Fruit fly (Drosophila melanogaster) whole organism, prepupa: ENCODE results near the gene FER.

Experiments used
- CG10631 ChIP-seq: fragments of 200-800 bp; sonication (Bioruptor generic); optimal IDR thresholded peaks from 2 replicates; lab custom pipeline; 2016; ENCODE audit warnings: missing biosample characterization, missing genetic modification characterization
- CG10669 ChIP-seq: fragments of 200-800 bp; sonication (Bioruptor generic); optimal IDR thresholded peaks from 3 replicates; lab custom pipeline; 2018; ENCODE audit warnings: missing biosample characterization, mild to moderate bottlenecking, missing genetic modification characterization, moderate library complexity
- CG11294 ChIP-seq: fragments of 200-800 bp; sonication (Bioruptor generic); IDR thresholded peaks from 2 replicates; pipeline ENCODE4 v1.3.6; 2022; ENCODE audit warnings: missing biosample characterization, missing genetic modification characterization
- CG11762 ChIP-seq: fragments of 200-800 bp; sonication (Bioruptor generic); optimal IDR thresholded peaks from 3 replicates; lab custom pipeline; 2016; ENCODE audit warnings: missing biosample characterization, missing genetic modification characterization; ENCODE audit not compliant: insufficient read depth
- CG11902 ChIP-seq: fragments of 200-800 bp; sonication (Bioruptor generic); optimal IDR thresholded peaks from 3 replicates; lab custom pipeline; 2016; ENCODE audit warnings: missing biosample characterization, missing genetic modification characterization
- CG15336 ChIP-seq: fragments of 200-800 bp; sonication (Bioruptor generic); IDR thresholded peaks from 2 replicates; pipeline ENCODE4 v1.3.6; 2022; ENCODE audit warnings: missing biosample characterization, missing genetic modification characterization
- CG16779 ChIP-seq: fragments of 200-800 bp; sonication (Bioruptor generic); optimal IDR thresholded peaks from 3 replicates; lab custom pipeline; 2017; ENCODE audit warnings: missing biosample characterization, mild to moderate bottlenecking, missing genetic modification characterization
- CG3032 ChIP-seq: fragments of 200-800 bp; optimal IDR thresholded peaks from 2 replicates; lab custom pipeline; 2019; ENCODE audit warnings: missing biosample characterization, mild to moderate bottlenecking, missing genetic modification characterization, moderate library complexity
- CG31627 ChIP-seq: fragments of 200-800 bp; sonication (Bioruptor generic); optimal IDR thresholded peaks from 3 replicates; lab custom pipeline; 2016; ENCODE audit warnings: missing biosample characterization, missing genetic modification characterization
- CG32006 ChIP-seq: fragments of 200-800 bp; sonication (Bioruptor generic); optimal IDR thresholded peaks from 3 replicates; lab custom pipeline; 2017; ENCODE audit warnings: missing biosample characterization, mild to moderate bottlenecking, missing genetic modification characterization
- CG34406 ChIP-seq: fragments of 200-800 bp; sonication (Bioruptor generic); optimal IDR thresholded peaks from 3 replicates; lab custom pipeline; 2016; ENCODE audit warnings: missing biosample characterization, missing genetic modification characterization
- CG3919 ChIP-seq: fragments of 200-800 bp; sonication (Bioruptor generic); optimal IDR thresholded peaks from 3 replicates; lab custom pipeline; 2016; ENCODE audit warnings: missing biosample characterization, missing genetic modification characterization
- CG4318 ChIP-seq: fragments of 200-800 bp; sonication (Bioruptor generic); optimal IDR thresholded peaks from 3 replicates; lab custom pipeline; 2017; ENCODE audit warnings: missing biosample characterization, mild to moderate bottlenecking, missing genetic modification characterization
- CG6163 ChIP-seq: fragments of 200-800 bp; sonication (Bioruptor generic); IDR thresholded peaks from 3 replicates; pipeline ENCODE4 v1.3.6; 2022; ENCODE audit warnings: missing biosample characterization, missing genetic modification characterization
- CG6276 ChIP-seq: fragments of 200-800 bp; sonication (Bioruptor generic); optimal IDR thresholded peaks from 2 replicates; lab custom pipeline; 2017; ENCODE audit warnings: missing biosample characterization, mild to moderate bottlenecking, missing genetic modification characterization
- CG6792 ChIP-seq: fragments of 200-800 bp; sonication (Bioruptor generic); optimal IDR thresholded peaks from 3 replicates; lab custom pipeline; 2016; ENCODE audit warnings: missing biosample characterization, missing genetic modification characterization
- CG6808 ChIP-seq: fragments of 200-800 bp; sonication (Bioruptor generic); optimal IDR thresholded peaks from 3 replicates; lab custom pipeline; 2017; ENCODE audit warnings: missing biosample characterization, missing genetic modification characterization, mild to moderate bottlenecking, moderate library complexity, missing genetic modification reagents
- CG6854 ChIP-seq: fragments of 200-800 bp; sonication (Bioruptor generic); optimal IDR thresholded peaks from 2 replicates; lab custom pipeline; 2017; ENCODE audit warnings: missing biosample characterization, mild to moderate bottlenecking, missing genetic modification characterization
- CG7368 ChIP-seq: fragments of 200-800 bp; sonication (Bioruptor generic); optimal IDR thresholded peaks from 3 replicates; lab custom pipeline; 2016; ENCODE audit warnings: missing biosample characterization, missing genetic modification characterization
- CG8119 ChIP-seq: fragments of 200-800 bp; sonication (Bioruptor generic); IDR thresholded peaks from 3 replicates; pipeline ENCODE4 v1.3.6; 2022; ENCODE audit warnings: missing biosample characterization, missing genetic modification characterization
- CG8319 ChIP-seq: fragments of 200-800 bp; sonication (Bioruptor generic); optimal IDR thresholded peaks from 3 replicates; lab custom pipeline; 2016; ENCODE audit warnings: missing biosample characterization, missing genetic modification characterization
- CG8632 ChIP-seq: fragments of 200-800 bp; sonication (Bioruptor generic); optimal IDR thresholded peaks from 3 replicates; lab custom pipeline; 2016; ENCODE audit warnings: missing biosample characterization, missing genetic modification characterization
- CG9139 ChIP-seq: fragments of 200-800 bp; sonication (Bioruptor generic); optimal IDR thresholded peaks from 3 replicates; lab custom pipeline; 2017; ENCODE audit warnings: missing biosample characterization, mild to moderate bottlenecking, missing genetic modification characterization
- Eip75B ChIP-seq: fragments of 200-800 bp; sonication (Bioruptor generic); optimal IDR thresholded peaks from 3 replicates; lab custom pipeline; 2016; ENCODE audit warnings: missing biosample characterization, missing genetic modification characterization
- Eip78C ChIP-seq: fragments of 200-800 bp; sonication (Bioruptor generic); peaks from one replicate; lab custom pipeline; 2016; ENCODE audit warnings: missing biosample characterization, missing genetic modification characterization
- Ets21C ChIP-seq: fragments of 200-800 bp; sonication (Bioruptor generic); optimal IDR thresholded peaks from 3 replicates; lab custom pipeline; 2016; ENCODE audit warnings: missing biosample characterization, missing genetic modification characterization
- Gug ChIP-seq: fragments of 200-800 bp; sonication (Bioruptor generic); IDR thresholded peaks from 2 replicates; pipeline ENCODE4 v1.3.6; 2022; ENCODE audit warnings: missing biosample characterization, missing genetic modification characterization
- Hr38 ChIP-seq: sonication (Bioruptor generic); optimal IDR thresholded peaks from 2 replicates; lab custom pipeline; 2016; ENCODE audit warnings: missing biosample characterization, missing genetic modification characterization
- Hr39 ChIP-seq: fragments of 200-800 bp; sonication (Bioruptor generic); optimal IDR thresholded peaks from 2 replicates; lab custom pipeline; 2016; ENCODE audit warnings: missing biosample characterization, missing genetic modification characterization
- Hr4 ChIP-seq: fragments of 200-800 bp; sonication (Bioruptor generic); optimal IDR thresholded peaks from 3 replicates; lab custom pipeline; 2016; ENCODE audit warnings: missing biosample characterization, missing genetic modification characterization
- Lpt ChIP-seq: fragments of 200-800 bp; sonication (Bioruptor generic); optimal IDR thresholded peaks from 3 replicates; lab custom pipeline; 2016; ENCODE audit warnings: missing biosample characterization, missing genetic modification characterization
- Met ChIP-seq: fragments of 200-800 bp; sonication (Bioruptor generic); optimal IDR thresholded peaks from 3 replicates; lab custom pipeline; 2016; ENCODE audit warnings: missing biosample characterization, missing genetic modification characterization
- OdsH ChIP-seq: fragments of 200-800 bp; sonication (Bioruptor generic); optimal IDR thresholded peaks from 3 replicates; lab custom pipeline; 2016; ENCODE audit warnings: missing biosample characterization, missing genetic modification characterization
- Smox ChIP-seq: fragments of 200-800 bp; sonication (Bioruptor generic); optimal IDR thresholded peaks from 3 replicates; lab custom pipeline; 2016; ENCODE audit warnings: missing biosample characterization, missing genetic modification characterization
- Sox102F ChIP-seq: fragments of 200-800 bp; sonication (Bioruptor generic); optimal IDR thresholded peaks from 2 replicates; lab custom pipeline; 2016; ENCODE audit warnings: missing biosample characterization, mild to moderate bottlenecking, missing genetic modification characterization
- achi ChIP-seq: fragments of 200-800 bp; sonication (Bioruptor generic); optimal IDR thresholded peaks from 3 replicates; lab custom pipeline; 2016; ENCODE audit warnings: missing biosample characterization, missing genetic modification characterization
- acj6 ChIP-seq: fragments of 200-800 bp; sonication (Bioruptor generic); optimal IDR thresholded peaks from 3 replicates; lab custom pipeline; 2016; ENCODE audit warnings: missing biosample characterization, missing genetic modification characterization
- cyc ChIP-seq: fragments of 200-800 bp; sonication (Bioruptor generic); optimal IDR thresholded peaks from 3 replicates; lab custom pipeline; 2016; ENCODE audit warnings: missing biosample characterization, missing genetic modification characterization
- dsx ChIP-seq: fragments of 200-800 bp; optimal IDR thresholded peaks from 3 replicates; lab custom pipeline; 2019; ENCODE audit warnings: missing biosample characterization, mild to moderate bottlenecking, missing genetic modification characterization, moderate library complexity; ENCODE audit not compliant: poor library complexity, severe bottlenecking
- eg ChIP-seq: fragments of 200-800 bp; sonication (Bioruptor generic); IDR thresholded peaks from 3 replicates; pipeline ENCODE4 v1.3.6; 2022; ENCODE audit warnings: missing biosample characterization, missing genetic modification characterization
- esn ChIP-seq: fragments of 200-800 bp; sonication (Bioruptor generic); optimal IDR thresholded peaks from 2 replicates; lab custom pipeline; 2016; ENCODE audit warnings: missing biosample characterization, mild to moderate bottlenecking, missing genetic modification characterization, moderate library complexity
- fd59A ChIP-seq: fragments of 200-800 bp; sonication (Bioruptor generic); optimal IDR thresholded peaks from 2 replicates; lab custom pipeline; 2017; ENCODE audit warnings: missing biosample characterization, mild to moderate bottlenecking, missing genetic modification characterization, missing genetic modification reagents
- fd85E ChIP-seq: fragments of 200-800 bp; sonication (Bioruptor generic); optimal IDR thresholded peaks from 3 replicates; lab custom pipeline; 2016; ENCODE audit warnings: missing biosample characterization, missing genetic modification characterization
- fkh ChIP-seq: fragments of 200-800 bp; sonication (Bioruptor generic); optimal IDR thresholded peaks from 3 replicates; lab custom pipeline; 2017; ENCODE audit warnings: missing biosample characterization, mild to moderate bottlenecking, missing genetic modification characterization, moderate library complexity
- lz ChIP-seq: fragments of 200-800 bp; sonication (Bioruptor generic); optimal IDR thresholded peaks from 3 replicates; lab custom pipeline; 2016; ENCODE audit warnings: missing biosample characterization, missing genetic modification characterization
- net ChIP-seq: fragments of 200-800 bp; sonication (Bioruptor generic); optimal IDR thresholded peaks from 3 replicates; lab custom pipeline; 2016; ENCODE audit warnings: missing biosample characterization, missing genetic modification characterization
- spab ChIP-seq: fragments of 200-800 bp; sonication (Bioruptor generic); optimal IDR thresholded peaks from 2 replicates; lab custom pipeline; 2017; ENCODE audit warnings: missing biosample characterization, mild to moderate bottlenecking, missing genetic modification characterization, missing genetic modification reagents
- svp ChIP-seq: fragments of 200-800 bp; sonication (Bioruptor generic); peaks from one replicate; lab custom pipeline; 2016; ENCODE audit warnings: missing biosample characterization, missing genetic modification characterization
- topi ChIP-seq: fragments of 200-800 bp; sonication (Bioruptor generic); optimal IDR thresholded peaks from 3 replicates; lab custom pipeline; 2016; ENCODE audit warnings: missing biosample characterization, missing genetic modification characterization
- vri ChIP-seq: fragments of 200-800 bp; sonication (Bioruptor generic); optimal IDR thresholded peaks from 3 replicates; lab custom pipeline; 2016; ENCODE audit warnings: missing biosample characterization, mild to moderate bottlenecking, missing genetic modification characterization

Gene FER

dm6 chr3R:9345904-9346303, 48.4 kb downstream of the FER start (continued):
- TF ChIP-seq fd85E (no peak), CG6854 (no peak), net (GFP tag; lab: Kevin White, UChicago) (no peak), CG34406 (GFP tag; lab: Kevin White, UChicago) (no peak), fkh (GFP tag; lab: Kevin White, UChicago) (no peak), CG11902 (GFP tag; lab: Kevin White, UChicago) (no peak)
- TF ChIP-seq, all 60 proteins: peak for 6

DNA sequence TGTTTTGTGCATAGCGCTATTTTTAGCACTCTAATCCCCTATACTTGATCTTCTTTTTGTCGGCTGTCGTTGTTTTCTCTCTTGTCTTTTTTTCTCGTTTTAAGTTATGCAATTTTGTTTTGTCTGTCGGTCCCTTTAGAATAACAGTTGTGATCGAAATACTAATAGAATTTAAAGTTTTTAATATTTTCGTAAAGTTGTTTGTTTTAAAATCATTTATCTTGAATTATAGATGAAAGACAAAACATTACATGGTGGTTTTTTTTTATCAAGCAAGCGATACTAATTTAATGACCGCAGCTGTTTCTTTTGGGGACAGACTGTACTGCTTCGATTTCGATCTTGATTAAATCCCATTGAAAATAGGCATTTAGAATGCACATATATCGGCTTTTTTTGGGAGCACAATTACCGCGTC, 49.5 kb downstream of the FER start:
- TF ChIP-seq cyc (GFP tag; lab: Kevin White, UChicago) (no peak), OdsH (peak; percentile 35), Hr39 (GFP tag; lab: Kevin White, UChicago) (peak; percentile 26), net (GFP tag; lab: Kevin White, UChicago) (peak; percentile 42), CG34406 (GFP tag; lab: Kevin White, UChicago) (peak; percentile 29), Sox102F (GFP tag; lab: Kevin White, UChicago) (peak; percentile 20), Lpt (no peak), Hr38 (GFP tag; lab: Kevin White, UChicago) (no peak), esn (GFP tag; lab: Kevin White, UChicago) (peak; percentile 22), CG11294 (GFP tag; lab: Robert Waterston, UW) (no peak), eg (GFP tag; lab: Robert Waterston, UW) (peak; percentile 69), CG31627 (GFP tag; lab: Kevin White, UChicago) (peak; percentile 32), fkh (GFP tag; lab: Kevin White, UChicago) (no peak), Ets21C (GFP tag; lab: Kevin White, UChicago) (no peak), CG9139 (no peak), CG8632 (no peak), CG3032 (tag; lab: Kevin White, UChicago) (no peak), Smox (GFP tag; lab: Kevin White, UChicago) (peak; percentile 37), CG6808 (GFP tag; lab: Kevin White, UChicago) (no peak), achi (peak; percentile 37), CG8319 (GFP tag; lab: Kevin White, UChicago) (no peak), CG11762 (GFP tag; lab: Kevin White, UChicago) (no peak), dsx (GFP tag; lab: Kevin White, UChicago) (no peak), CG8119 (GFP tag; lab: Robert Waterston, UW) (no peak; the same call in 2 of the 3 replicates), Hr4 (GFP tag; lab: Kevin White, UChicago) (peak; percentile 57), Eip78C (GFP tag; lab: Kevin White, UChicago) (peak; percentile 85), CG7368 (no peak), CG15336 (GFP tag; lab: Robert Waterston, UW) (peak; percentile 78), CG6276 (GFP tag; lab: Kevin White, UChicago) (peak; percentile 44), CG6854 (no peak), CG16779 (tag; lab: Kevin White, UChicago) (no peak), CG6792 (GFP tag; lab: Kevin White, UChicago) (peak; percentile 8), topi (GFP tag; lab: Kevin White, UChicago) (peak; percentile 30), fd85E (no peak), acj6 (GFP tag; lab: Kevin White, UChicago) (peak; percentile 25), fd59A (GFP tag; lab: Kevin White, UChicago) (no peak), CG32006 (GFP tag; lab: Kevin White, UChicago) (peak; percentile 51), Gug (0 out of 2 replicates have a peak, but pooled peaks have one; percentile 34), Met (GFP tag; lab: Kevin White, UChicago) (peak; percentile 33), CG10631 (no peak), CG3919 (GFP tag; lab: Kevin White, UChicago) (no peak), CG10669 (GFP tag; lab: Kevin White, UChicago) (no peak), CG6163 (GFP tag; lab: Robert Waterston, UW) (peak; percentile 52; the same call in 1 of the 3 replicates), Eip75B (no peak), CG4318 (no peak), spab (GFP tag; lab: Kevin White, UChicago) (no peak), svp (GFP tag; lab: Kevin White, UChicago) (peak; percentile 77), lz (no peak), vri (GFP tag; lab: Kevin White, UChicago) (peak; percentile 1)
